Worm (Caenorhabditis elegans) whole organism, late embryonic: ENCODE data around the gene col-151.
A peak's percentile ranks its signal among the peaks of the same experiment; 100 is the strongest.

ENCODE experiments used
- C08G9.2 ChIP-seq: sonication (generic microtip); optimal IDR thresholded peaks from 2 replicates; lab custom pipeline; 2016; ENCODE audit warnings: mild to moderate bottlenecking, missing genetic modification characterization, moderate library complexity, missing compliant biosample characterization
- C38D4.7 ChIP-seq: fragments of 200-800 bp; sonication (Bioruptor generic); optimal IDR thresholded peaks from 2 replicates; lab custom pipeline; 2018; ENCODE audit warnings: mild to moderate bottlenecking, missing genetic modification characterization, moderate library complexity, missing compliant biosample characterization
- F13H6.1 ChIP-seq: sonication (generic microtip); optimal IDR thresholded peaks from 2 replicates; lab custom pipeline; 2016; ENCODE audit warnings: missing genetic modification characterization, missing compliant biosample characterization
- K09A11.1 ChIP-seq: sonication (generic microtip); optimal IDR thresholded peaks from 2 replicates; lab custom pipeline; 2017; ENCODE audit warnings: antibody characterized with exemption, mild to moderate bottlenecking, missing genetic modification characterization, missing compliant biosample characterization; ENCODE audit not compliant: insufficient read depth
- T23F11.4 ChIP-seq: fragments of 200-800 bp; sonication (Bioruptor generic); optimal IDR thresholded peaks from 2 replicates; lab custom pipeline; 2018; ENCODE audit warnings: mild to moderate bottlenecking, missing genetic modification characterization, missing compliant biosample characterization
- ahr-1 ChIP-seq: sonication (generic microtip); optimal IDR thresholded peaks from 2 replicates; lab custom pipeline; 2016; ENCODE audit warnings: missing genetic modification characterization, missing compliant biosample characterization
- ceh-18 ChIP-seq: sonication (generic microtip); optimal IDR thresholded peaks from 2 replicates; lab custom pipeline; 2016; ENCODE audit warnings: missing genetic modification characterization, missing compliant biosample characterization
- ceh-19 ChIP-seq: fragments of 200-800 bp; sonication (Bioruptor generic); optimal IDR thresholded peaks from 2 replicates; lab custom pipeline; 2018; ENCODE audit warnings: mild to moderate bottlenecking, missing genetic modification characterization, missing compliant biosample characterization
- ceh-2 ChIP-seq: sonication (generic microtip); optimal IDR thresholded peaks from 2 replicates; lab custom pipeline; 2016; ENCODE audit warnings: missing genotype, missing genetic modification characterization, missing compliant biosample characterization
- ceh-24 ChIP-seq: sonication (generic microtip); optimal IDR thresholded peaks from 2 replicates; lab custom pipeline; 2016; ENCODE audit warnings: mild to moderate bottlenecking, missing genetic modification characterization, missing compliant biosample characterization
- ceh-30 ChIP-seq: fragments of 150-350 bp; optimal IDR thresholded peaks from 2 replicates; lab custom pipeline; 2014; ENCODE audit warnings: missing biosample characterization, missing genetic modification characterization
- ceh-31 ChIP-seq: sonication (generic microtip); optimal IDR thresholded peaks from 2 replicates; lab custom pipeline; 2016; ENCODE audit warnings: missing genetic modification characterization, missing compliant biosample characterization
- ceh-34 ChIP-seq: sonication (generic microtip); optimal IDR thresholded peaks from 2 replicates; lab custom pipeline; 2016; ENCODE audit warnings: mild to moderate bottlenecking, missing genetic modification characterization, missing compliant biosample characterization
- ceh-45 ChIP-seq: fragments of 200-800 bp; sonication (Bioruptor generic); IDR thresholded peaks from 2 replicates; pipeline ENCODE4 v1.3.6; 2022; ENCODE audit warnings: missing genetic modification reagents, missing genetic modification characterization, missing compliant biosample characterization
- ceh-48 ChIP-seq: sonication (generic microtip); optimal IDR thresholded peaks from 2 replicates; lab custom pipeline; 2016; ENCODE audit warnings: missing genetic modification characterization, inconsistent platforms, missing compliant biosample characterization
- ceh-6 ChIP-seq: fragments of 200-800 bp; sonication (Bioruptor generic); optimal IDR thresholded peaks from 2 replicates; lab custom pipeline; 2018; ENCODE audit warnings: mild to moderate bottlenecking, missing genetic modification characterization, missing compliant biosample characterization
- che-1 ChIP-seq: sonication (generic microtip); optimal IDR thresholded peaks from 2 replicates; lab custom pipeline; 2016; ENCODE audit warnings: mild to moderate bottlenecking, missing genetic modification characterization, missing compliant biosample characterization
- dve-1 ChIP-seq: sonication (generic microtip); optimal IDR thresholded peaks from 2 replicates; lab custom pipeline; 2017; ENCODE audit warnings: antibody characterized with exemption, mild to moderate bottlenecking, missing genetic modification characterization, missing compliant biosample characterization
- elt-2 ChIP-seq: sonication (generic microtip); optimal IDR thresholded peaks from 2 replicates; lab custom pipeline; 2016; ENCODE audit warnings: missing genetic modification reagents, missing genetic modification characterization, missing compliant biosample characterization
- elt-4 ChIP-seq: sonication (generic microtip); optimal IDR thresholded peaks from 2 replicates; lab custom pipeline; 2016; ENCODE audit warnings: missing genetic modification characterization, missing compliant biosample characterization
- ets-4 ChIP-seq: sonication (generic microtip); optimal IDR thresholded peaks from 2 replicates; lab custom pipeline; 2016; ENCODE audit warnings: missing genetic modification characterization, missing compliant biosample characterization
- fkh-10 ChIP-seq: fragments of 150-350 bp; optimal IDR thresholded peaks from 2 replicates; lab custom pipeline; 2014; ENCODE audit warnings: missing biosample characterization, missing genetic modification reagents, missing genetic modification characterization
- gmeb-2 ChIP-seq: sonication (generic microtip); optimal IDR thresholded peaks from 2 replicates; lab custom pipeline; 2016; ENCODE audit warnings: missing genetic modification characterization, inconsistent platforms, missing compliant biosample characterization
- hlh-13 ChIP-seq: fragments of 200-800 bp; sonication (Bioruptor generic); optimal IDR thresholded peaks from 2 replicates; lab custom pipeline; 2018; ENCODE audit warnings: mild to moderate bottlenecking, missing genetic modification characterization, missing compliant biosample characterization
- hlh-15 ChIP-seq: sonication (generic microtip); optimal IDR thresholded peaks from 2 replicates; lab custom pipeline; 2016; ENCODE audit warnings: missing genetic modification characterization, missing compliant biosample characterization
- hlh-8 ChIP-seq: sonication (generic microtip); optimal IDR thresholded peaks from 2 replicates; lab custom pipeline; 2016; ENCODE audit warnings: missing genotype, missing genetic modification characterization, missing compliant biosample characterization
- lim-6 ChIP-seq: sonication (generic microtip); optimal IDR thresholded peaks from 2 replicates; lab custom pipeline; 2016; ENCODE audit warnings: missing genetic modification characterization, missing compliant biosample characterization
- madf-2 ChIP-seq: sonication (generic microtip); optimal IDR thresholded peaks from 2 replicates; lab custom pipeline; 2017; ENCODE audit warnings: missing genetic modification characterization, missing compliant biosample characterization
- mec-3 ChIP-seq: sonication (generic microtip); optimal IDR thresholded peaks from 2 replicates; lab custom pipeline; 2016; ENCODE audit warnings: borderline replicate concordance, missing genetic modification characterization, missing compliant biosample characterization
- nhr-11 ChIP-seq: fragments of 150-350 bp; optimal IDR thresholded peaks from 2 replicates; lab custom pipeline; 2014; ENCODE audit warnings: missing biosample characterization, missing genetic modification characterization
- nhr-232 ChIP-seq: sonication (generic microtip); optimal IDR thresholded peaks from 2 replicates; lab custom pipeline; 2016; ENCODE audit warnings: missing genetic modification characterization, missing compliant biosample characterization
- npax-4 ChIP-seq: sonication (generic microtip); optimal IDR thresholded peaks from 2 replicates; lab custom pipeline; 2016; ENCODE audit warnings: missing genetic modification characterization, missing compliant biosample characterization
- pag-3 ChIP-seq: sonication (generic microtip); optimal IDR thresholded peaks from 2 replicates; lab custom pipeline; 2016; ENCODE audit warnings: missing compliant biosample characterization, missing genetic modification characterization, borderline replicate concordance
- pat-9 ChIP-seq: fragments of 200-800 bp; sonication (Bioruptor generic); optimal IDR thresholded peaks from 2 replicates; lab custom pipeline; 2018; ENCODE audit warnings: mild to moderate bottlenecking, missing genetic modification characterization, moderate library complexity, missing compliant biosample characterization
- pax-1 ChIP-seq: fragments of 150-350 bp; optimal IDR thresholded peaks from 2 replicates; lab custom pipeline; 2014; ENCODE audit warnings: missing biosample characterization, missing genetic modification characterization
- pha-2 ChIP-seq: sonication (generic microtip); optimal IDR thresholded peaks from 2 replicates; lab custom pipeline; 2017; ENCODE audit warnings: mild to moderate bottlenecking, missing genetic modification characterization, missing compliant biosample characterization
- ref-2 ChIP-seq: sonication (generic microtip); optimal IDR thresholded peaks from 2 replicates; lab custom pipeline; 2016; ENCODE audit warnings: missing genetic modification characterization, missing compliant biosample characterization
- rnt-1 ChIP-seq: sonication (generic microtip); optimal IDR thresholded peaks from 2 replicates; lab custom pipeline; 2016; ENCODE audit warnings: missing genetic modification characterization, missing compliant biosample characterization
- sox-2 ChIP-seq: fragments of 200-800 bp; sonication (Bioruptor generic); IDR thresholded peaks from 2 replicates; pipeline ENCODE4 v1.3.6; 2022; ENCODE audit warnings: missing genetic modification reagents, missing genetic modification characterization, missing compliant biosample characterization
- syd-9 ChIP-seq: sonication (generic microtip); optimal IDR thresholded peaks from 2 replicates; lab custom pipeline; 2016; ENCODE audit warnings: mild to moderate bottlenecking, missing genetic modification characterization, moderate library complexity, missing compliant biosample characterization
- tbx-7 ChIP-seq: sonication (generic microtip); optimal IDR thresholded peaks from 2 replicates; lab custom pipeline; 2016; ENCODE audit warnings: missing genotype, missing genetic modification characterization, missing compliant biosample characterization
- unc-3 ChIP-seq, 2 experiments: fragments of 200-800 bp in 1 of 2; sonication (Bioruptor generic) in 1 of 2; sonication (generic microtip) in 1 of 2; conservative IDR thresholded peaks in 1 of 2; optimal IDR thresholded peaks in 1 of 2; 2 replicates each; pipeline versions ENCODE4 v1.3.6 to Lab custom; 2016 to 2022; ENCODE audit warnings: missing compliant biosample characterization in 2 of 2, missing genetic modification characterization in 2 of 2, missing genetic modification reagents in 1 of 2
- unc-42 ChIP-seq: sonication (generic microtip); optimal IDR thresholded peaks from 2 replicates; lab custom pipeline; 2016; ENCODE audit warnings: missing genotype, missing genetic modification characterization, missing compliant biosample characterization
- unc-86 ChIP-seq: sonication (generic microtip); optimal IDR thresholded peaks from 2 replicates; lab custom pipeline; 2016; ENCODE audit warnings: missing genetic modification characterization, missing compliant biosample characterization
- zip-5 ChIP-seq: sonication (generic microtip); optimal IDR thresholded peaks from 2 replicates; lab custom pipeline; 2016; ENCODE audit warnings: missing genetic modification characterization, missing compliant biosample characterization
- ztf-16 ChIP-seq: sonication (generic microtip); optimal IDR thresholded peaks from 2 replicates; lab custom pipeline; 2017; ENCODE audit warnings: missing genetic modification characterization, missing compliant biosample characterization

col-151 gene

DNA sequence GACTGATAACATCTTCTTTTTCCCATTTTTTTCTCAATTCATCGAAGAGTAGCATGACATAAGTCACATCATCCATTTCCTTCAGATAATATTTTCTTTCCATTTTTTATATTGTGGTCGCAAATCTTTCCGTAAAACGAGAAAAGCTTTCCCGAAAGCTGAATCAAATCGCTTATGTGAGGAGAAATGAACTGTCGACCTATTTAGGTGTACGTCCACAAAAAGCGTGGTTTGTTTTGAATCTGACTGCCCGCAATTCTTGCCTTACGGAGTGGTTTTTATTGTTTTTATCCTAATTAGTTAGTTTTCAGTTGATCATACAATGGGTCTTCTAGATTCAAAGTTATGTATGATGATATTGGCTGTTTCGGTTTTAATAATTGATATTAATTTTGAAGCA, 36.8 kb downstream of the col-151 start, which contains the start of gene ttll-15:
TSS of gene ttll-15 (plus strand) at position 301 of the 400 bp plus-strand sequence.
- TF ChIP-seq ceh-31 = no peak
- TF ChIP-seq npax-4 (tag; lab: Kevin White, UChicago) = no peak
- TF ChIP-seq ceh-30 = no peak
- TF ChIP-seq dve-1 (tag; lab: Kevin White, UChicago) = no peak
- TF ChIP-seq ztf-16 = no peak
- no peak for TF ChIP-seq rnt-1 (tag; lab: Kevin White, UChicago)
- no peak for TF ChIP-seq T23F11.4 (GFP tag; lab: Kevin White, UChicago)
- no peak for TF ChIP-seq ceh-2 (tag; lab: Kevin White, UChicago)
- TF ChIP-seq elt-2 (tag; lab: Kevin White, UChicago) = no peak
- TF ChIP-seq unc-86 = no peak
- TF ChIP-seq unc-42 (tag; lab: Kevin White, UChicago) = no peak
- TF ChIP-seq, all 69 proteins: peak for 0

DNA sequence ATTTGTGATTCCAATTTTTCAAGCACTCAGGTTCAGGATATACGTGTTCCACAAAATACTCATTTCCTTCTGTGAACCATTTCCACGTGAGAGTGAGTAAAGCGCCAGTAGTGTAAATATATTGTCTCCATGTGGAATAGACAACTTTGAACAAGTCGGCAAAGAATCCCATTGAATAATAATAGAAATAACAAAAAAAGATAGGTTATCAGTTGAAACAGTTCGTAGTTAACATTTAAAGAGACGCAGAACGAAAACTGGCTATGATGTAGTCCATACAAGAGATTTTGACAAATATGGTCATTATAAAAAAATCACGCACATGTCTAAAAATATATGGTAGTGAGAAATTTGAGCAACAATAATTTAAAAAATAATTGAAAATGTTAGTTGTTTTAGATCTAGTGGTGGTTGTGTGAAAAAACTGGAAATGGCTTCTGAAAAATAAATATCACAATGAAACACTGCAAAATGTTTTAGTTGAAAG, 37.5 kb downstream of the col-151 start, which contains the start of gene ceeh-2:
TSS of gene ceeh-2 (minus strand) at position 437 of the 487 bp plus-strand sequence.
- TF ChIP-seq hlh-15 (tag; lab: Kevin White, UChicago) = no peak
- TF ChIP-seq ceh-31 = no peak
- TF ChIP-seq C08G9.2 (tag; lab: Kevin White, UChicago) = no peak
- TF ChIP-seq unc-3 (GFP tag; conservative IDR thresholded peaks at IDR 0.05; lab: Robert Waterston, UW) = no peak
- TF ChIP-seq unc-3 (tag; optimal IDR thresholded peaks at IDR 0.05; lab: Kevin White, UChicago) = no peak
- TF ChIP-seq madf-2 = no peak
- TF ChIP-seq ceh-18 = no peak
- TF ChIP-seq sox-2 (GFP tag; lab: Robert Waterston, UW) = no peak
- TF ChIP-seq gmeb-2 (tag; lab: Kevin White, UChicago) = no peak
- no peak for TF ChIP-seq rnt-1 (tag; lab: Kevin White, UChicago)
- TF ChIP-seq ahr-1 (tag; lab: Kevin White, UChicago) = no peak
- TF ChIP-seq ztf-16 = no peak
- no peak for TF ChIP-seq mec-3
- TF ChIP-seq ceh-48 (tag; lab: Kevin White, UChicago) = no peak
- TF ChIP-seq ceh-2 (tag; lab: Kevin White, UChicago) = no peak
- no peak for TF ChIP-seq C38D4.7
- TF ChIP-seq ceh-6 (GFP tag; lab: Kevin White, UChicago) = no peak
- no peak for TF ChIP-seq syd-9 (tag; lab: Kevin White, UChicago)
- TF ChIP-seq ceh-30 = no peak
- TF ChIP-seq fkh-10 = no peak

DNA sequence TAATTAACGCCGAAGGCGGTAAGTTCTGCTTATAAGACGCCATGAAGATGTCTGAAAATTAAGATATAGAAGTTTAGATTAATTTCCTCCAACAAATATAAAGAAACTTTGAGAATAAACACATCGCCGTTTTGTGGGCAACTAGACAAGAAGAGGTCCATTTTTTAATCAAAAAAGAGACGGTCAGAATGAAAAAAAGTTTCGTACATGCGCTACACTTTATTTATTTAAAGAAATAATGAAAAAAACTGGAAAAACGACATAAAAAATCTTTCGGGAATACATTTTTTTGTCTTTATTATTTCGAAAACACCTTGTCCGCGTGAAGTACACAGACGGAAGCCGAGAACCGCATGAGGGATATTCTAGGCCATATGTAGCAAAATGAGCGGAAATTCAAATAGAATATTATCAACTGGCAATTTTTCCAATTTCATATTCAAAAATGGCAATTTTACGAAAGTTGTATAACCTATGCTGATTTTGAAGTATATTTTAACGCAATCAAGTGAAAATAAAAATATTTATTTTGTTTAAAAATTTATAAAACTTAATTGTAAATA, 39.2 kb downstream of the col-151 start, which contains the start of gene sluh-7:
TSS of gene sluh-7 (minus strand) at position 51 of the 563 bp plus-strand sequence.
- TF ChIP-seq ceh-45 (GFP tag; lab: Robert Waterston, UW) (no peak), nhr-232 (tag; lab: Kevin White, UChicago) (no peak), ceh-19 (GFP tag; lab: Kevin White, UChicago) (no peak), elt-4 (tag; lab: Kevin White, UChicago) (no peak), ceh-48 (tag; lab: Kevin White, UChicago) (no peak), ahr-1 (tag; lab: Kevin White, UChicago) (peak; percentile 52), hlh-8 (tag; lab: Kevin White, UChicago) (peak; percentile 91), madf-2 (no peak), elt-2 (tag; lab: Kevin White, UChicago) (peak; percentile 71), ceh-34 (peak; percentile 52), C38D4.7 (no peak), lim-6 (peak; percentile 72), ets-4 (tag; lab: Kevin White, UChicago) (peak; percentile 90), che-1 (tag; lab: Kevin White, UChicago) (no peak), zip-5 (tag; lab: Kevin White, UChicago) (peak; percentile 90), unc-3 (GFP tag; conservative IDR thresholded peaks at IDR 0.05; lab: Robert Waterston, UW) (no peak), unc-3 (tag; optimal IDR thresholded peaks at IDR 0.05; lab: Kevin White, UChicago) (no peak), tbx-7 (tag; lab: Kevin White, UChicago) (peak; percentile 93), ceh-24 (tag; lab: Kevin White, UChicago) (no peak), hlh-15 (tag; lab: Kevin White, UChicago) (peak; percentile 48), K09A11.1 (tag; lab: Kevin White, UChicago) (no peak), npax-4 (tag; lab: Kevin White, UChicago) (no peak), F13H6.1 (peak; percentile 49), ref-2 (tag; lab: Kevin White, UChicago) (peak; percentile 88), hlh-13 (no peak), pat-9 (tag; lab: Kevin White, UChicago) (no peak), ceh-30 (no peak), pha-2 (tag; lab: Kevin White, UChicago) (peak; percentile 8), nhr-11 (no peak), T23F11.4 (GFP tag; lab: Kevin White, UChicago) (no peak), ceh-6 (GFP tag; lab: Kevin White, UChicago) (no peak), pax-1 (tag; lab: Kevin White, UChicago) (no peak), pag-3 (tag; lab: Kevin White, UChicago) (no peak)
